Fruit fly (Drosophila melanogaster) whole organism, embryonic: Measurements from ENCODE around the gene enc.

Experiments used
- Abd-B ChIP-seq: fragments of 200-800 bp; sonication (Bioruptor generic); optimal IDR thresholded peaks from 2 replicates; lab custom pipeline; 2018; ENCODE audit warnings: missing biosample characterization, mild to moderate bottlenecking, missing genetic modification characterization, moderate library complexity
- Asciz ChIP-seq: fragments of 200-800 bp; sonication (Bioruptor generic); optimal IDR thresholded peaks from 2 replicates; lab custom pipeline; 2017; ENCODE audit warnings: missing biosample characterization, mild to moderate bottlenecking, missing genetic modification characterization, missing genetic modification reagents
- CG11093 ChIP-seq: fragments of 200-800 bp; sonication (Bioruptor generic); IDR thresholded peaks from 3 replicates; pipeline ENCODE4 v1.3.6; 2022; ENCODE audit warnings: missing biosample characterization, missing genetic modification characterization
- CG12155 ChIP-seq: fragments of 200-800 bp; sonication (Bioruptor generic); optimal IDR thresholded peaks from 3 replicates; lab custom pipeline; 2016; ENCODE audit warnings: missing biosample characterization, missing genetic modification characterization
- CG1602 ChIP-seq: fragments of 200-800 bp; sonication (Bioruptor generic); optimal IDR thresholded peaks from 3 replicates; lab custom pipeline; 2016; ENCODE audit warnings: missing biosample characterization, missing genetic modification characterization
- CG16815 ChIP-seq: fragments of 200-800 bp; sonication (Bioruptor generic); optimal IDR thresholded peaks from 3 replicates; lab custom pipeline; 2017; ENCODE audit warnings: missing biosample characterization, mild to moderate bottlenecking, missing genetic modification characterization
- CG1792 ChIP-seq: fragments of 200-800 bp; sonication (Bioruptor generic); optimal IDR thresholded peaks from 2 replicates; lab custom pipeline; 2016; ENCODE audit warnings: missing biosample characterization, missing genetic modification characterization
- CG18599 ChIP-seq: fragments of 200-800 bp; sonication (Bioruptor generic); optimal IDR thresholded peaks from 3 replicates; lab custom pipeline; 2017; ENCODE audit warnings: missing biosample characterization, missing genetic modification characterization, mild to moderate bottlenecking, moderate library complexity, missing genetic modification reagents
- CG2120 ChIP-seq: fragments of 200-800 bp; sonication (Bioruptor generic); optimal IDR thresholded peaks from 3 replicates; lab custom pipeline; 2016; ENCODE audit warnings: missing biosample characterization, missing genetic modification characterization
- CG2202 ChIP-seq: fragments of 200-800 bp; sonication (Bioruptor generic); optimal IDR thresholded peaks from 2 replicates; lab custom pipeline; 2018; ENCODE audit warnings: missing biosample characterization, mild to moderate bottlenecking, missing genetic modification characterization
- CG2712 ChIP-seq: fragments of 200-800 bp; optimal IDR thresholded peaks from 3 replicates; lab custom pipeline; 2019; ENCODE audit warnings: missing biosample characterization, mild to moderate bottlenecking, missing genetic modification characterization, moderate library complexity
- CG31388 ChIP-seq: fragments of 200-800 bp; sonication (Bioruptor generic); optimal IDR thresholded peaks from 2 replicates; lab custom pipeline; 2016; ENCODE audit warnings: missing biosample characterization, missing genetic modification characterization
- CG32772 ChIP-seq: fragments of 200-800 bp; sonication (Bioruptor generic); IDR thresholded peaks from 2 replicates; pipeline ENCODE4 v1.3.6; 2022; ENCODE audit warnings: missing biosample characterization, missing genetic modification characterization
- CG33557 ChIP-seq: fragments of 200-800 bp; sonication (Bioruptor generic); optimal IDR thresholded peaks from 2 replicates; lab custom pipeline; 2019; ENCODE audit warnings: missing biosample characterization, mild to moderate bottlenecking, missing genetic modification characterization, moderate library complexity
- CG34224 ChIP-seq: fragments of 200-800 bp; sonication (Bioruptor generic); IDR thresholded peaks from 3 replicates; pipeline ENCODE4 v1.3.6; 2022; ENCODE audit warnings: missing biosample characterization, missing genetic modification characterization; ENCODE audit not compliant: partially characterized antibody
- CG7357 ChIP-seq: fragments of 200-800 bp; sonication (Bioruptor generic); IDR thresholded peaks from 3 replicates; pipeline ENCODE4 v1.3.6; 2022; ENCODE audit warnings: missing biosample characterization, missing genetic modification characterization
- CG7786 ChIP-seq: fragments of 200-800 bp; sonication (Bioruptor generic); optimal IDR thresholded peaks from 2 replicates; lab custom pipeline; 2016; ENCODE audit warnings: missing biosample characterization, missing genetic modification characterization
- CG8765 ChIP-seq: fragments of 200-800 bp; sonication (Bioruptor generic); IDR thresholded peaks from 2 replicates; pipeline ENCODE4 v1.3.6; 2022; ENCODE audit warnings: missing biosample characterization, missing genetic modification characterization
- Dek ChIP-seq: fragments of 200-800 bp; sonication (Bioruptor generic); optimal IDR thresholded peaks from 3 replicates; lab custom pipeline; 2019; ENCODE audit warnings: missing biosample characterization, mild to moderate bottlenecking, missing genetic modification characterization, moderate library complexity
- Gug ChIP-seq: fragments of 200-800 bp; sonication (Bioruptor generic); IDR thresholded peaks from 4 replicates; pipeline ENCODE4 v1.3.6; 2022; ENCODE audit warnings: missing biosample characterization, missing genetic modification characterization
- HHEX ChIP-seq: fragments of 200-800 bp; sonication (Bioruptor generic); optimal IDR thresholded peaks from 3 replicates; lab custom pipeline; 2017; ENCODE audit warnings: missing biosample characterization, mild to moderate bottlenecking, missing genetic modification characterization, missing genetic modification reagents
- Kr ChIP-seq: fragments of 200-800 bp; sonication (Bioruptor generic); optimal IDR thresholded peaks from 2 replicates; lab custom pipeline; 2017; ENCODE audit warnings: missing biosample characterization, mild to moderate bottlenecking, missing genetic modification characterization
- Mad ChIP-seq: fragments of 200-800 bp; sonication (Bioruptor generic); optimal IDR thresholded peaks from 2 replicates; lab custom pipeline; 2016; ENCODE audit warnings: missing biosample characterization, missing genetic modification characterization
- Med ChIP-seq: fragments of 200-800 bp; sonication (Bioruptor generic); peaks from one replicate; lab custom pipeline; 2016; ENCODE audit warnings: missing biosample characterization, missing genetic modification characterization, mild to moderate bottlenecking, inconsistent platforms, moderate library complexity
- Oli ChIP-seq: fragments of 200-800 bp; sonication (Bioruptor generic); optimal IDR thresholded peaks from 2 replicates; lab custom pipeline; 2018; ENCODE audit warnings: missing biosample characterization, mild to moderate bottlenecking, missing genetic modification characterization, moderate library complexity
- Sry-δ ChIP-seq: fragments of 200-800 bp; sonication (Bioruptor generic); optimal IDR thresholded peaks from 2 replicates; lab custom pipeline; 2016; ENCODE audit warnings: missing biosample characterization, missing genetic modification characterization
- Taf1 ChIP-seq: fragments of 200-800 bp; sonication (Bioruptor generic); IDR thresholded peaks from 2 replicates; pipeline ENCODE4 v1.3.6; 2022; ENCODE audit warnings: missing biosample characterization, missing genetic modification characterization
- ase ChIP-seq: fragments of 200-800 bp; sonication (Bioruptor generic); IDR thresholded peaks from 3 replicates; pipeline ENCODE4 v1.3.6; 2022; ENCODE audit warnings: missing biosample characterization, missing genetic modification characterization
- bcd ChIP-seq: fragments of 200-800 bp; sonication (Bioruptor generic); optimal IDR thresholded peaks from 2 replicates; lab custom pipeline; 2017; ENCODE audit warnings: missing biosample characterization, mild to moderate bottlenecking, missing genetic modification characterization
- chinmo ChIP-seq: fragments of 200-800 bp; sonication (Bioruptor generic); IDR thresholded peaks from 4 replicates; pipeline ENCODE4 v1.3.6; 2022; ENCODE audit warnings: missing biosample characterization, missing genetic modification characterization; ENCODE audit not compliant: partially characterized antibody
- croc ChIP-seq: fragments of 200-800 bp; sonication (Bioruptor generic); conservative IDR thresholded peaks from 3 replicates; pipeline ENCODE4 v1.3.6; 2022; ENCODE audit warnings: missing biosample characterization, missing genetic modification characterization
- crp ChIP-seq, 2 experiments: fragments of 200-800 bp; sonication (Bioruptor generic); optimal IDR thresholded peaks; 2 replicates in 1 of 2; 3 replicates in 1 of 2; lab custom pipeline; 2017; ENCODE audit warnings: missing biosample characterization in 2 of 2, missing genetic modification characterization in 2 of 2, mild to moderate bottlenecking in 1 of 2, moderate library complexity in 1 of 2
- eve ChIP-seq, 2 experiments: fragments of >200 bp; optimal IDR thresholded peaks; 2 replicates each; lab custom pipeline; 2017; ENCODE audit warnings: missing biosample characterization in 2 of 2, missing genetic modification characterization in 2 of 2
- fd64A ChIP-seq: fragments of 200-800 bp; sonication (Bioruptor generic); optimal IDR thresholded peaks from 3 replicates; lab custom pipeline; 2018; ENCODE audit warnings: missing biosample characterization, mild to moderate bottlenecking, missing genetic modification characterization
- gfzf ChIP-seq: fragments of 200-800 bp; sonication (Bioruptor generic); optimal IDR thresholded peaks from 2 replicates; lab custom pipeline; 2016; ENCODE audit warnings: missing biosample characterization, mild to moderate bottlenecking, missing genetic modification characterization, moderate library complexity
- grn ChIP-seq: fragments of 200-800 bp; sonication (Bioruptor generic); optimal IDR thresholded peaks from 3 replicates; lab custom pipeline; 2017; ENCODE audit warnings: missing biosample characterization, missing genetic modification characterization
- gro ChIP-seq: fragments of 200-800 bp; sonication (Bioruptor generic); optimal IDR thresholded peaks from 2 replicates; lab custom pipeline; 2016; ENCODE audit warnings: missing biosample characterization, missing genetic modification characterization
- ken ChIP-seq: fragments of 200-800 bp; sonication (Bioruptor generic); IDR thresholded peaks from 3 replicates; pipeline ENCODE4 v1.3.6; 2022; ENCODE audit warnings: missing biosample characterization, missing genetic modification characterization
- lmd ChIP-seq: fragments of 200-800 bp; sonication (Bioruptor generic); IDR thresholded peaks from 2 replicates; pipeline ENCODE4 v1.3.6; 2022; ENCODE audit warnings: missing biosample characterization, missing genetic modification characterization
- lola ChIP-seq, 3 experiments: fragments of >200 bp in 2 of 3; fragments of 200-800 bp in 1 of 3; sonication (Bioruptor generic) in 1 of 3; optimal IDR thresholded peaks; 2 replicates each; lab custom pipeline; 2017 to 2019; ENCODE audit warnings: missing biosample characterization in 3 of 3, missing genetic modification characterization in 3 of 3, mild to moderate bottlenecking in 1 of 3, moderate library complexity in 1 of 3
- nerfin-1 ChIP-seq: fragments of 200-800 bp; sonication (Bioruptor generic); optimal IDR thresholded peaks from 3 replicates; lab custom pipeline; 2019; ENCODE audit warnings: missing biosample characterization, mild to moderate bottlenecking, missing genetic modification characterization, moderate library complexity
- ranshi ChIP-seq: fragments of 200-800 bp; sonication (Bioruptor generic); IDR thresholded peaks from 2 replicates; pipeline ENCODE4 v1.3.6; 2022; ENCODE audit warnings: missing biosample characterization, missing genetic modification characterization
- row ChIP-seq: fragments of 200-800 bp; sonication (Bioruptor generic); IDR thresholded peaks from 3 replicates; pipeline ENCODE4 v1.3.6; 2022; ENCODE audit warnings: missing biosample characterization, missing genetic modification characterization
- sd ChIP-seq: fragments of 200-800 bp; sonication (Bioruptor generic); optimal IDR thresholded peaks from 3 replicates; lab custom pipeline; 2018; ENCODE audit warnings: missing biosample characterization, mild to moderate bottlenecking, missing genetic modification characterization, moderate library complexity
- slou ChIP-seq: fragments of 200-800 bp; sonication (Bioruptor generic); optimal IDR thresholded peaks from 3 replicates; lab custom pipeline; 2016; ENCODE audit warnings: missing biosample characterization, missing genetic modification characterization
- tap ChIP-seq: fragments of 200-800 bp; optimal IDR thresholded peaks from 3 replicates; lab custom pipeline; 2019; ENCODE audit warnings: missing biosample characterization, mild to moderate bottlenecking, missing genetic modification characterization, moderate library complexity
- tup ChIP-seq: fragments of 200-800 bp; sonication (Bioruptor generic); optimal IDR thresholded peaks from 2 replicates; lab custom pipeline; 2016; ENCODE audit warnings: missing biosample characterization, mild to moderate bottlenecking, missing genetic modification characterization, moderate library complexity
- usp ChIP-seq: fragments of >200 bp; optimal IDR thresholded peaks from 2 replicates; lab custom pipeline; 2017; ENCODE audit warnings: missing biosample characterization, missing genetic modification characterization

The enc gene

DNA sequence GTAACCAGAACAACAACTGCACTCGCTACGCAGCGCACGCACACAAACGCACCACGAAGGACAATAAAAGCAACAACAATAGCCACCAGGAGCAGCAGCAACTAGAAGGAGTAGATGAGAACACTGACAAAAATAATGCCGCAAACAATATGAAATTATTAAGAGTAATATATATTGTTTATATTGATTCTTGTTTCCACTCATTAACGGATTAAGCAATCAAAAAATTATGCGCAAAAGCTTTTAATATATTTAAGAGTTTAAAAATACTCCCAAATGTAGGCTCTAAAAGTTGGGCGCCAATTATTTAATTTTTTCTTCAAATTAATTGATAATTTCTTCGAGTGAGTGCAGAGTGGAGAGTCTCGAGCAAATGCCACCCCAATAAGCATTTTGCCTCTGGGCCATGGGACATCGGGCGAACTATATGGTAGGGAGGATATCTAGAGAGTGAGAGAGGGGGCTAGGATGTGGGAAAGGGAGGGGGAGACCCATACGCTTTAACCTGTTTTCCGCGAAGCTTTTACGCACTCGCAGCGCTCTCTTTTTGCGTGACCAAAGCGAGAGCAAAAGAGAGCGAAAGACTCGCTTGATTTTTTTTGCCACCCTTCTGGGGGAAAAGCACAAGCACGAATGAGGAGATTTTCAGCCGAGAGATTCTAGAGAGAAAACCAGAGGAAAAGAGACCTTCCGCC, 6.5 kb downstream of the enc start, which contains the start of gene Rdh (continued):
- TF ChIP-seq slou, result peak; percentile 65
- peak; percentile 60; the same call in 1 of the 3 replicates for TF ChIP-seq CG11093
- peak; percentile 78 for TF ChIP-seq CG2712 (tag; lab: Kevin White, UChicago)
- peak; percentile 81 for TF ChIP-seq CG2120 (GFP tag; lab: Kevin White, UChicago)
- TF ChIP-seq Abd-B (GFP tag; lab: Kevin White, UChicago), result peak; percentile 60
- TF ChIP-seq CG2202 (tag; lab: Kevin White, UChicago), result peak; percentile 45
- peak; percentile 66 for TF ChIP-seq CG1602 (GFP tag; lab: Kevin White, UChicago)
- peak; percentile 61 for TF ChIP-seq CG16815 (GFP tag; lab: Kevin White, UChicago)
- TF ChIP-seq fd64A (GFP tag; lab: Kevin White, UChicago), result no peak
- TF ChIP-seq Dek (tag; lab: Kevin White, UChicago), result peak; percentile 84
- TF ChIP-seq ken (GFP tag; lab: Robert Waterston, UW), result peak; percentile 57; the same call in 1 of the 3 replicates
- no peak for TF ChIP-seq Kr (GFP tag; lab: Kevin White, UChicago)
- peak; percentile 58 for TF ChIP-seq CG12155 (GFP tag; lab: Kevin White, UChicago)
- 0 out of 3 replicates have a peak, but pooled peaks have one; percentile 54 for TF ChIP-seq ase (GFP tag; lab: Robert Waterston, UW)
- TF ChIP-seq usp (GFP tag; lab: Kevin White, UChicago), result no peak
- peak in 1 of 2 experiments; percentile 20 for TF ChIP-seq crp (GFP tag; optimal IDR thresholded peaks at IDR 0.05; lab: Kevin White, UChicago)
- TF ChIP-seq gfzf (GFP tag; lab: Kevin White, UChicago), result no peak
- peak; percentile 14 for TF ChIP-seq CG7786 (GFP tag; lab: Kevin White, UChicago)
- TF ChIP-seq Med (GFP tag; lab: Kevin White, UChicago), result peak; percentile 75
- peak; percentile 2 for TF ChIP-seq CG1792
- peak in 1 of 3 experiments; percentile 68 for TF ChIP-seq lola (GFP tag; optimal IDR thresholded peaks at IDR 0.05; lab: Kevin White, UChicago)
- peak; percentile 80 for TF ChIP-seq nerfin-1 (tag; lab: Kevin White, UChicago)
- peak; percentile 83 for TF ChIP-seq Oli (tag; lab: Kevin White, UChicago)
- no peak for TF ChIP-seq Sry-δ
- peak; percentile 63 for TF ChIP-seq lmd (GFP tag; lab: Robert Waterston, UW)
- peak; percentile 96 for TF ChIP-seq CG18599
- peak; percentile 30; the same call in 1 of the 3 replicates for TF ChIP-seq CG34224
- peak in 1 of 2 experiments; percentile 91 for TF ChIP-seq eve (GFP tag; optimal IDR thresholded peaks at IDR 0.05; lab: Kevin White, UChicago)
- peak; percentile 65 for TF ChIP-seq Asciz
- no peak for TF ChIP-seq CG32772 (GFP tag; lab: Robert Waterston, UW)
- TF ChIP-seq grn (GFP tag; lab: Kevin White, UChicago), result no peak
- peak; percentile 28 for TF ChIP-seq gro
- 0 out of 4 replicates have a peak, but pooled peaks have one; percentile 21 for TF ChIP-seq Gug (GFP tag; lab: Robert Waterston, UW)
- TF ChIP-seq sd (tag; lab: Kevin White, UChicago), result peak; percentile 39
- TF ChIP-seq Taf1 (GFP tag; lab: Robert Waterston, UW), result 0 out of 2 replicates have a peak, but pooled peaks have one; percentile 10
- peak; percentile 40 for TF ChIP-seq Mad
- TF ChIP-seq tap (tag; lab: Kevin White, UChicago), result peak; percentile 60
- TF ChIP-seq CG8765 (GFP tag; lab: Robert Waterston, UW), result peak; percentile 18; the same call in 1 of the 2 replicates
- peak; percentile 73 for TF ChIP-seq bcd (GFP tag; lab: Kevin White, UChicago)
- peak; percentile 71 for TF ChIP-seq ranshi (GFP tag; lab: Robert Waterston, UW)
- peak; percentile 49; the same call in 2 of the 3 replicates for TF ChIP-seq CG7357
- peak; percentile 84 for TF ChIP-seq HHEX (GFP tag; lab: Kevin White, UChicago)
- TF ChIP-seq CG31388 (GFP tag; lab: Kevin White, UChicago), result peak; percentile 53
- TF ChIP-seq CG33557 (GFP tag; lab: Kevin White, UChicago), result peak; percentile 69
- TF ChIP-seq row (GFP tag; lab: Robert Waterston, UW), result peak; percentile 90
- peak; percentile 67; the same call in 1 of the 4 replicates for TF ChIP-seq chinmo (GFP tag; lab: Robert Waterston, UW)
- TF ChIP-seq tup, result peak; percentile 41
- TF ChIP-seq croc (GFP tag; lab: Robert Waterston, UW), result peak; percentile 54; the same call in 2 of the 3 replicates
